Worm (Caenorhabditis elegans) whole organism, L1 larva: ENCODE data around the gene nhr-132.

ENCODE experiments used
- dpl-1 ChIP-seq, 3 experiments: fragments of 150-350 bp in 2 of 3; sonication (generic microtip) in 1 of 3; optimal IDR thresholded peaks; 2 replicates each; lab custom pipeline; 2014 to 2017; ENCODE audit warnings: missing biosample characterization in 3 of 3, missing genetic modification characterization in 3 of 3, missing genetic modification reagents in 3 of 3
- ztf-4 ChIP-seq: fragments of 150-350 bp; optimal IDR thresholded peaks from 2 replicates; lab custom pipeline; 2014; ENCODE audit warnings: missing biosample characterization, missing genetic modification characterization

DNA sequence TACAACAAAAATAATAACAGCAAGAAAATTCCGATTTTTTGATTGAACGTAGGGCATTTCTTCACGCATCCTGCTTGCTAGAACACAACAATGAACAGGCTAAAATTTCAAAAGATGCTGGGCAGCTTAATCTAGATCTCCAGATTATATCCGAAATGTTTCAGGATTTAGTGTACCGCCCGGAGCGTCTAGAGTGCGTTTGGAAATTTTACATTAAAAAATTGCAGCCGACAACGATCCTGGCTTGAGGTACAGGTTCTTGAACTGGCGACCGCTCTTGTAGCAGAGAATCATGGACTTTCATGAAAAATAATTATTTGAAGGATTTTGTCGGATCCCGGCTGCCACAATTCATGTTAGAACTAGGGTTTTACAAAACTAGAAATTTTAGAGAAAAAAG, 13.7 kb downstream of the nhr-132 start, which contains the start of gene C14C6.6:
- TF ChIP-seq ztf-4 (tag; lab: Kevin White, UChicago) (no peak), dpl-1 (GFP tag; optimal IDR thresholded peaks at IDR 0.05; lab: Kevin White, UChicago) (no peak)
